Fruit fly (Drosophila melanogaster) whole organism, embryonic: ENCODE results near the gene CG10738.
A peak's percentile ranks its signal among the peaks of the same experiment; 100 is the strongest.

ENCODE experiments used
- CG10209 ChIP-seq: fragments of 200-800 bp; sonication (Bioruptor generic); optimal IDR thresholded peaks from 3 replicates; lab custom pipeline; 2017; ENCODE audit warnings: missing biosample characterization, mild to moderate bottlenecking, missing genetic modification characterization, missing genetic modification reagents
- CG11085 ChIP-seq: fragments of 200-800 bp; sonication (Bioruptor generic); IDR thresholded peaks from 2 replicates; pipeline ENCODE4 v1.3.6; 2022; ENCODE audit warnings: missing biosample characterization, missing genetic modification characterization
- CG12236 ChIP-seq: fragments of 200-800 bp; sonication (Bioruptor generic); optimal IDR thresholded peaks from 2 replicates; lab custom pipeline; 2016; ENCODE audit warnings: missing biosample characterization, missing genetic modification characterization
- CG13287 ChIP-seq: fragments of 200-800 bp; sonication (Bioruptor generic); IDR thresholded peaks from 2 replicates; pipeline ENCODE4 v1.3.6; 2022; ENCODE audit warnings: missing biosample characterization, missing genetic modification characterization; ENCODE audit not compliant: partially characterized antibody
- CG13775 ChIP-seq: fragments of 200-800 bp; sonication (Bioruptor generic); optimal IDR thresholded peaks from 3 replicates; lab custom pipeline; 2017; ENCODE audit warnings: missing biosample characterization, mild to moderate bottlenecking, missing genetic modification characterization
- CG15269 ChIP-seq: fragments of 200-800 bp; sonication (Bioruptor generic); optimal IDR thresholded peaks from 2 replicates; lab custom pipeline; 2018; ENCODE audit warnings: missing biosample characterization, mild to moderate bottlenecking, missing genetic modification characterization, moderate library complexity
- CG16813 ChIP-seq: fragments of 200-800 bp; sonication (Bioruptor generic); IDR thresholded peaks from 3 replicates; pipeline ENCODE4 v1.3.6; 2022; ENCODE audit warnings: missing biosample characterization, missing genetic modification characterization; ENCODE audit not compliant: partially characterized antibody
- CG16863 ChIP-seq: fragments of 200-800 bp; sonication (Bioruptor generic); optimal IDR thresholded peaks from 3 replicates; lab custom pipeline; 2016; ENCODE audit warnings: missing biosample characterization, missing genetic modification characterization
- CG17328 ChIP-seq: fragments of 200-800 bp; sonication (Bioruptor generic); IDR thresholded peaks from 2 replicates; pipeline ENCODE4 v1.3.6; 2022; ENCODE audit warnings: missing biosample characterization, missing genetic modification characterization
- CG17361 ChIP-seq: fragments of 200-800 bp; sonication (Bioruptor generic); IDR thresholded peaks from 3 replicates; pipeline ENCODE4 v1.3.6; 2022; ENCODE audit warnings: missing biosample characterization, missing genetic modification characterization
- CG17612 ChIP-seq: fragments of 200-800 bp; sonication (Bioruptor generic); IDR thresholded peaks from 2 replicates; pipeline ENCODE4 v1.3.6; 2022; ENCODE audit warnings: missing biosample characterization, missing genetic modification characterization
- CG18262 ChIP-seq: fragments of 200-800 bp; optimal IDR thresholded peaks from 3 replicates; lab custom pipeline; 2019; ENCODE audit warnings: missing biosample characterization, mild to moderate bottlenecking, missing genetic modification characterization, moderate library complexity
- CG1832 ChIP-seq: fragments of 200-800 bp; sonication (Bioruptor generic); optimal IDR thresholded peaks from 2 replicates; lab custom pipeline; 2017; ENCODE audit warnings: missing biosample characterization, mild to moderate bottlenecking, missing genetic modification characterization, inconsistent platforms
- CG34224 ChIP-seq: fragments of 200-800 bp; sonication (Bioruptor generic); IDR thresholded peaks from 3 replicates; pipeline ENCODE4 v1.3.6; 2022; ENCODE audit warnings: missing biosample characterization, missing genetic modification characterization; ENCODE audit not compliant: partially characterized antibody
- CG4360 ChIP-seq: fragments of 200-800 bp; sonication (Bioruptor generic); IDR thresholded peaks from 2 replicates; pipeline ENCODE4 v1.3.6; 2022; ENCODE audit warnings: missing biosample characterization, missing genetic modification characterization
- CG4617 ChIP-seq: fragments of 200-800 bp; sonication (Bioruptor generic); optimal IDR thresholded peaks from 3 replicates; lab custom pipeline; 2016; ENCODE audit warnings: missing biosample characterization, missing genetic modification characterization, borderline replicate concordance
- CG4730 ChIP-seq: fragments of 200-800 bp; sonication (Bioruptor generic); IDR thresholded peaks from 2 replicates; pipeline ENCODE4 v1.3.6; 2022; ENCODE audit warnings: missing biosample characterization, missing genetic modification characterization
- CG5180 ChIP-seq: fragments of 200-800 bp; sonication (Bioruptor generic); optimal IDR thresholded peaks from 3 replicates; lab custom pipeline; 2017; ENCODE audit warnings: missing biosample characterization, missing genetic modification characterization, mild to moderate bottlenecking, moderate library complexity, missing genetic modification reagents
- CG6254 ChIP-seq: fragments of 200-800 bp; sonication (Bioruptor generic); optimal IDR thresholded peaks from 3 replicates; lab custom pipeline; 2017; ENCODE audit warnings: mild to moderate bottlenecking, missing biosample characterization, missing genetic modification reagents, missing genetic modification characterization
- CG6854 ChIP-seq: fragments of 200-800 bp; sonication (Bioruptor generic); optimal IDR thresholded peaks from 3 replicates; lab custom pipeline; 2017; ENCODE audit warnings: missing biosample characterization, mild to moderate bottlenecking, missing genetic modification characterization
- CG7987 ChIP-seq: fragments of 200-800 bp; sonication (Bioruptor generic); optimal IDR thresholded peaks from 2 replicates; lab custom pipeline; 2018; ENCODE audit warnings: missing biosample characterization, mild to moderate bottlenecking, missing genetic modification characterization, moderate library complexity
- CG8478 ChIP-seq: fragments of >200 bp; optimal IDR thresholded peaks from 2 replicates; lab custom pipeline; 2018
- Dp ChIP-seq: fragments of 200-800 bp; sonication (Bioruptor generic); optimal IDR thresholded peaks from 2 replicates; lab custom pipeline; 2018; ENCODE audit warnings: missing biosample characterization, mild to moderate bottlenecking, missing genetic modification characterization, moderate library complexity
- Elba2 ChIP-seq: fragments of 200-800 bp; sonication (Bioruptor generic); optimal IDR thresholded peaks from 3 replicates; lab custom pipeline; 2016; ENCODE audit warnings: missing biosample characterization, missing genetic modification characterization
- H15 ChIP-seq: fragments of 200-800 bp; sonication (Bioruptor generic); IDR thresholded peaks from 3 replicates; pipeline ENCODE4 v1.3.6; 2022; ENCODE audit warnings: missing biosample characterization, missing genetic modification characterization
- Mes4 ChIP-seq: fragments of 200-800 bp; sonication (Bioruptor generic); optimal IDR thresholded peaks from 2 replicates; lab custom pipeline; 2016; ENCODE audit warnings: missing biosample characterization, missing genetic modification characterization
- NFAT ChIP-seq: fragments of 200-800 bp; sonication (Bioruptor generic); IDR thresholded peaks from 2 replicates; pipeline ENCODE4 v1.3.6; 2022; ENCODE audit warnings: missing biosample characterization, missing genetic modification characterization
- Oli ChIP-seq: fragments of 200-800 bp; sonication (Bioruptor generic); optimal IDR thresholded peaks from 2 replicates; lab custom pipeline; 2018; ENCODE audit warnings: missing biosample characterization, mild to moderate bottlenecking, missing genetic modification characterization, moderate library complexity
- Opbp ChIP-seq: fragments of 200-800 bp; sonication (Bioruptor generic); IDR thresholded peaks from 3 replicates; pipeline ENCODE4 v1.3.6; 2022; ENCODE audit warnings: missing biosample characterization, missing genetic modification characterization; ENCODE audit not compliant: partially characterized antibody
- Scr ChIP-seq: fragments of 200-800 bp; sonication (Bioruptor generic); IDR thresholded peaks from 2 replicates; pipeline ENCODE4 v1.3.6; 2022; ENCODE audit warnings: missing biosample characterization, missing genetic modification characterization; ENCODE audit not compliant: partially characterized antibody
- Side ChIP-seq: fragments of 200-800 bp; sonication (Bioruptor generic); optimal IDR thresholded peaks from 2 replicates; lab custom pipeline; 2016; ENCODE audit warnings: missing biosample characterization, missing genetic modification characterization
- amos ChIP-seq: fragments of 200-800 bp; sonication (Bioruptor generic); IDR thresholded peaks from 2 replicates; pipeline ENCODE4 v1.3.6; 2022; ENCODE audit warnings: missing biosample characterization, missing genetic modification characterization; ENCODE audit not compliant: partially characterized antibody
- chn ChIP-seq: fragments of 200-800 bp; sonication (Bioruptor generic); optimal IDR thresholded peaks from 2 replicates; lab custom pipeline; 2016; ENCODE audit warnings: missing biosample characterization, missing genetic modification characterization
- cwo ChIP-seq: fragments of 200-800 bp; sonication (Bioruptor generic); optimal IDR thresholded peaks from 3 replicates; lab custom pipeline; 2017; ENCODE audit warnings: missing biosample characterization, missing genetic modification characterization, mild to moderate bottlenecking, moderate library complexity, missing genetic modification reagents
- dimm ChIP-seq: fragments of 200-800 bp; sonication (Bioruptor generic); IDR thresholded peaks from 2 replicates; pipeline ENCODE4 v1.3.6; 2022; ENCODE audit warnings: missing biosample characterization, missing genetic modification characterization
- dmrt11E ChIP-seq: fragments of 200-800 bp; sonication (Bioruptor generic); optimal IDR thresholded peaks from 3 replicates; lab custom pipeline; 2018; ENCODE audit warnings: missing biosample characterization, mild to moderate bottlenecking, missing genetic modification characterization, moderate library complexity
- en ChIP-seq: fragments of 200-800 bp; sonication (Bioruptor generic); optimal IDR thresholded peaks from 2 replicates; lab custom pipeline; 2016; ENCODE audit warnings: missing biosample characterization, missing genetic modification characterization
- fd64A ChIP-seq: fragments of 200-800 bp; sonication (Bioruptor generic); optimal IDR thresholded peaks from 3 replicates; lab custom pipeline; 2018; ENCODE audit warnings: missing biosample characterization, mild to moderate bottlenecking, missing genetic modification characterization
- jigr1 ChIP-seq: fragments of 200-800 bp; sonication (Bioruptor generic); IDR thresholded peaks from 3 replicates; pipeline ENCODE4 v1.3.6; 2022; ENCODE audit warnings: missing biosample characterization, missing genetic modification characterization
- mld ChIP-seq: fragments of 200-800 bp; sonication (Bioruptor generic); IDR thresholded peaks from 3 replicates; pipeline ENCODE4 v1.3.6; 2022; ENCODE audit warnings: missing biosample characterization, missing genetic modification characterization; ENCODE audit not compliant: partially characterized antibody
- nerfin-2 ChIP-seq: fragments of 200-800 bp; sonication (Bioruptor generic); IDR thresholded peaks from 2 replicates; pipeline ENCODE4 v1.3.6; 2022; ENCODE audit warnings: missing biosample characterization, missing genetic modification characterization; ENCODE audit not compliant: partially characterized antibody
- nom ChIP-seq: fragments of 200-800 bp; sonication (Bioruptor generic); optimal IDR thresholded peaks from 2 replicates; lab custom pipeline; 2017; ENCODE audit warnings: missing biosample characterization, missing genetic modification characterization, mild to moderate bottlenecking, moderate library complexity, missing genetic modification reagents
- onecut ChIP-seq: fragments of 200-800 bp; sonication (Bioruptor generic); IDR thresholded peaks from 2 replicates; pipeline ENCODE4 v1.3.6; 2022; ENCODE audit warnings: missing biosample characterization, missing genetic modification characterization
- prd ChIP-seq, 3 experiments: fragments of >200 bp in 2 of 3; fragments of 200-800 bp in 1 of 3; sonication (Bioruptor generic) in 1 of 3; optimal IDR thresholded peaks in 2 of 3; IDR thresholded peaks in 1 of 3; 2 replicates in 2 of 3; 3 replicates in 1 of 3; pipeline versions ENCODE4 v1.3.6 to Lab custom; 2017 to 2022; ENCODE audit warnings: missing biosample characterization in 1 of 3, missing genetic modification characterization in 1 of 3
- sens ChIP-seq: fragments of 200-800 bp; sonication (Bioruptor generic); peaks from one replicate; lab custom pipeline; 2016; ENCODE audit warnings: missing biosample characterization, missing genetic modification characterization
- slp2 ChIP-seq: fragments of 200-800 bp; sonication (Bioruptor generic); optimal IDR thresholded peaks from 2 replicates; lab custom pipeline; 2016; ENCODE audit warnings: missing biosample characterization, missing genetic modification characterization
- sob ChIP-seq: fragments of 200-800 bp; sonication (Bioruptor generic); IDR thresholded peaks from 2 replicates; pipeline ENCODE4 v1.3.6; 2022; ENCODE audit warnings: missing biosample characterization, missing genetic modification characterization
- tgo ChIP-seq: fragments of 200-800 bp; sonication (Bioruptor generic); IDR thresholded peaks from 3 replicates; pipeline ENCODE4 v1.3.6; 2022; ENCODE audit warnings: missing biosample characterization, missing genetic modification characterization
- unpg ChIP-seq: fragments of 200-800 bp; sonication (Bioruptor generic); optimal IDR thresholded peaks from 3 replicates; lab custom pipeline; 2018; ENCODE audit warnings: missing biosample characterization, mild to moderate bottlenecking, missing genetic modification characterization, moderate library complexity
- usp ChIP-seq: fragments of >200 bp; optimal IDR thresholded peaks from 2 replicates; lab custom pipeline; 2017; ENCODE audit warnings: missing biosample characterization, missing genetic modification characterization
- vfl ChIP-seq: fragments of 200-800 bp; sonication (Bioruptor generic); optimal IDR thresholded peaks from 2 replicates; lab custom pipeline; 2016; ENCODE audit warnings: missing biosample characterization, missing genetic modification characterization

CG10738 gene

DNA sequence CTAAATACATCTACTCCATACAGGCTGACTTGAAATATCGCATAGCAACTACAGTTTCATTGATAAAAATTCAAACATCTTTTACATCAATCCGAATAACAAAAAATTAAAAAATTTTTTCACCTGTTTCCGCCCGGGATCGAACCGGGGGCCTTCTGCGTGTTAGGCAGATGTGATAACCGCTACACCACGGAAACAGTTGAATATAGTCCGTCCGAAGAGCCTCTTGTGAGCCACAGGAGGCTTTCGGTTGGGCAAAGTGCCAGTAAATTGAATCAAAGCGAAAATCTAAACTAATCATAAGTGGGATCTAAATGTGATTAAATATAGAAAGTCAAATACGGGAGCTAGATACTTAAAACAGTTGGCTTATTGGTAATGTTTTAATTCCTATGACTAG, 17.0 kb upstream of the CG10738 start (continued):
- TF ChIP-seq CG10209, result no peak
- no peak for TF ChIP-seq Oli (tag; lab: Kevin White, UChicago)
- no peak for TF ChIP-seq CG8478
- no peak for TF ChIP-seq CG17328 (GFP tag; lab: Robert Waterston, UW)
- TF ChIP-seq fd64A, result no peak
- TF ChIP-seq dmrt11E (tag; lab: Kevin White, UChicago), result no peak
- peak; percentile 53 for TF ChIP-seq sens
- no peak for TF ChIP-seq H15 (GFP tag; lab: Robert Waterston, UW)
- TF ChIP-seq CG17612 (GFP tag; lab: Robert Waterston, UW), result no peak
- TF ChIP-seq Opbp (GFP tag; lab: Robert Waterston, UW), result peak; percentile 89
- peak; percentile 78 for TF ChIP-seq nerfin-2 (GFP tag; lab: Robert Waterston, UW)
- TF ChIP-seq NFAT (GFP tag; lab: Robert Waterston, UW), result no peak
- TF ChIP-seq en (GFP tag; lab: Kevin White, UChicago), result no peak
- TF ChIP-seq cwo (GFP tag; lab: Kevin White, UChicago), result no peak
- TF ChIP-seq CG16813 (GFP tag; lab: Robert Waterston, UW), result peak; percentile 72
- TF ChIP-seq Scr (GFP tag; lab: Robert Waterston, UW), result peak; percentile 56
- TF ChIP-seq CG15269 (tag; lab: Kevin White, UChicago), result no peak
- TF ChIP-seq usp, result no peak
- no peak for TF ChIP-seq dimm (GFP tag; lab: Robert Waterston, UW)
- TF ChIP-seq amos (GFP tag; lab: Robert Waterston, UW), result peak; percentile 81
- TF ChIP-seq CG4617 (GFP tag; lab: Kevin White, UChicago), result no peak
- no peak for TF ChIP-seq CG17361 (GFP tag; lab: Robert Waterston, UW)
- no peak for TF ChIP-seq CG1832 (GFP tag; lab: Kevin White, UChicago)
- TF ChIP-seq CG13287, result peak; percentile 31; the same call in 1 of the 2 replicates
- TF ChIP-seq CG11085 (GFP tag; lab: Robert Waterston, UW), result no peak
- no peak for TF ChIP-seq nom (GFP tag; lab: Kevin White, UChicago)
- no peak for TF ChIP-seq sob (GFP tag; lab: Robert Waterston, UW)
- no peak for TF ChIP-seq chn (GFP tag; lab: Kevin White, UChicago)
- TF ChIP-seq CG18262, result no peak
- TF ChIP-seq tgo (GFP tag; lab: Robert Waterston, UW), result no peak
- TF ChIP-seq Side (GFP tag; lab: Kevin White, UChicago), result no peak
- no peak for TF ChIP-seq vfl (GFP tag; lab: Kevin White, UChicago)
- TF ChIP-seq CG5180, result no peak
- TF ChIP-seq mld (GFP tag; lab: Robert Waterston, UW), result peak; percentile 84; the same call in 2 of the 3 replicates
- TF ChIP-seq CG34224 (GFP tag; lab: Robert Waterston, UW), result no peak; the same call in 2 of the 3 replicates
- no peak for TF ChIP-seq CG6254 (GFP tag; lab: Kevin White, UChicago)
- no peak for TF ChIP-seq CG13775 (GFP tag; lab: Kevin White, UChicago)
- TF ChIP-seq Dp, result no peak
- TF ChIP-seq CG4730 (GFP tag; lab: Robert Waterston, UW), result no peak
- no peak for TF ChIP-seq CG12236 (GFP tag; lab: Kevin White, UChicago)
- TF ChIP-seq jigr1 (GFP tag; lab: Robert Waterston, UW), result no peak
- no peak for TF ChIP-seq CG6854 (GFP tag; lab: Kevin White, UChicago)
- TF ChIP-seq CG16863 (GFP tag; lab: Kevin White, UChicago), result no peak
- TF ChIP-seq prd (optimal IDR thresholded peaks at IDR 0.05; lab: Kevin White, UChicago), result no peak
- TF ChIP-seq prd (GFP tag; IDR thresholded peaks at IDR 0.05; lab: Robert Waterston, UW), result no peak
- no peak for TF ChIP-seq CG4360 (GFP tag; lab: Robert Waterston, UW)
- no peak for TF ChIP-seq onecut (GFP tag; lab: Robert Waterston, UW)
- no peak for TF ChIP-seq slp2
- no peak for TF ChIP-seq unpg (GFP tag; lab: Kevin White, UChicago)
- no peak for TF ChIP-seq Mes4 (GFP tag; lab: Kevin White, UChicago)
- TF ChIP-seq CG7987 (GFP tag; lab: Kevin White, UChicago), result no peak
- TF ChIP-seq Elba2 (GFP tag; lab: Kevin White, UChicago), result no peak
